Fruit fly (Drosophila melanogaster): ENCODE results near the gene Hmx.

The Hmx gene

DNA sequence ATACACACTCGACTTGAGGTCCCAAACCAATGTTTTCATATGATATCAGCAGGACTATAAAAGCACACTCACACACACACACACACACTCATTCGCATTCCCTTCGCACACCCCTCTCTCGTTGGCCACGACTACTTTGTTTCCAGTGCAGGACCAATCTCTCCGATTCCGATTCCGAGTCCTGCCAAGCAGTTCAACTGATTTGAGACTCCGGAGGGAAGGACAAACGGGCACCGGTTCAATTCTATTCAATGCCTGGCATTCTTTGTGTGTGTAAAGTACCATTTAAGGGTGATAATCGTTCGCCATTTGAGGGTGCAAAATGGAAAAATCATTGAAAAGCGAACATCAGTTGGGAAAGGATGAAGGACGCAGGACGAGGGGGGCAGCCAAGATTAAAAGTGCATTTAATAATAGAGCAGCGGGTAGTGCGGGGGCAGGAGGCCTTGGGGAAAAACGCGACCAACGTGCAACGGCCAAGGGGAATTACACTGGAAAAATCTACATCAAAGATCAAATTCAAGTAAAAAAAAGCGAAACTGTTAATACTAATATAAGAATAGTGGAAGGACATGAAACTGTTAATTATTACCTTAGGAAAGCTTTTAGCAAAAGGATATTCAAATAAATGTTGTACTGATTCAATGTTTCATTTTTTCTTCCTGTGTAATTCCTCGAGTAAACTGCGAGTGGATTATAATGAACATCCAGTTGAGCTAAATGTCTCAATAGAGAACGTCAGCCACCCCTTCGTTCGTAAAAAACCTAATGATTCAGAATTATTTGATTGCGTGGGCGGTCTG, 25.1 kb downstream of the Hmx start (continued):
- TF ChIP-seq org-1 (GFP tag; optimal IDR thresholded peaks at IDR 0.05) (no peak), ab (GFP tag; optimal IDR thresholded peaks at IDR 0.05) (no peak), dm (GFP tag; optimal IDR thresholded peaks at IDR 0.05) (no peak), CG18476 (GFP tag; optimal IDR thresholded peaks at IDR 0.05) (peak; percentile 11), CG32772 (GFP tag; IDR thresholded peaks at IDR 0.05) (peak; percentile 47), Hr78 (GFP tag; optimal IDR thresholded peaks at IDR 0.05) (no peak), Bteb2 (GFP tag; optimal IDR thresholded peaks at IDR 0.05) (no peak), HLH4C (GFP tag; IDR thresholded peaks at IDR 0.05; ENCODE audit: partially characterized antibody) (no peak), wek (GFP tag; optimal IDR thresholded peaks at IDR 0.05) (no peak), pho (GFP tag; optimal IDR thresholded peaks at IDR 0.05) (no peak), trh (GFP tag; optimal IDR thresholded peaks at IDR 0.05) (no peak), Gsc (GFP tag; IDR thresholded peaks at IDR 0.05) (no peak; the same call in 1 of the 2 replicates), Hmx (GFP tag; optimal IDR thresholded peaks at IDR 0.05) (no peak), pb (GFP tag; optimal IDR thresholded peaks at IDR 0.05) (no peak), CG11398 (GFP tag; optimal IDR thresholded peaks at IDR 0.05) (no peak), CG13424 (tag; optimal IDR thresholded peaks at IDR 0.05) (peak; percentile 64), so (GFP tag; IDR thresholded peaks at IDR 0.05) (no peak), Max (GFP tag; optimal IDR thresholded peaks at IDR 0.05) (no peak), Dip3 (GFP tag; optimal IDR thresholded peaks at IDR 0.05) (no peak), Oli (tag; optimal IDR thresholded peaks at IDR 0.05) (peak; percentile 58), Lpt (GFP tag; optimal IDR thresholded peaks at IDR 0.05) (no peak), tx (GFP tag; optimal IDR thresholded peaks at IDR 0.05) (no peak), luna (GFP tag; optimal IDR thresholded peaks at IDR 0.05) (no peak), TFAM (GFP tag; optimal IDR thresholded peaks at IDR 0.05) (no peak), zf30C (GFP tag; optimal IDR thresholded peaks at IDR 0.05) (peak; percentile 53), CG10565 (GFP tag; optimal IDR thresholded peaks at IDR 0.05) (no peak), CG1792 (GFP tag; optimal IDR thresholded peaks at IDR 0.05) (no peak), kni (GFP tag; optimal IDR thresholded peaks at IDR 0.05) (no peak), peb (GFP tag; IDR thresholded peaks at IDR 0.05) (no peak), tap (tag; optimal IDR thresholded peaks at IDR 0.05) (peak; percentile 37), sens (GFP tag) (peak; percentile 93), Drgx (GFP tag; IDR thresholded peaks at IDR 0.05) (no peak), btn (GFP tag; optimal IDR thresholded peaks at IDR 0.05) (no peak), bbx (GFP tag; IDR thresholded peaks at IDR 0.05; ENCODE audit: partially characterized antibody) (no peak), zen (tag; optimal IDR thresholded peaks at IDR 0.05) (peak; percentile 67), Deaf1 (tag; optimal IDR thresholded peaks at IDR 0.05) (no peak), CG6854 (GFP tag; optimal IDR thresholded peaks at IDR 0.05) (no peak), CG14965 (GFP tag; optimal IDR thresholded peaks at IDR 0.05; ENCODE audit: borderline replicate concordance) (no peak), Oaz (GFP tag; IDR thresholded peaks at IDR 0.05) (no peak), Pdp1 (GFP tag; optimal IDR thresholded peaks at IDR 0.05) (no peak), tll (GFP tag; optimal IDR thresholded peaks at IDR 0.05) (no peak), Six4 (GFP tag; optimal IDR thresholded peaks at IDR 0.05) (peak; percentile 24), vnd (GFP tag; IDR thresholded peaks at IDR 0.05; ENCODE audit: partially characterized antibody) (no peak), salm (tag; optimal IDR thresholded peaks at IDR 0.05) (peak; percentile 10), gce (GFP tag; IDR thresholded peaks at IDR 0.05) (no peak), CG17912 (GFP tag; optimal IDR thresholded peaks at IDR 0.05) (no peak), CG14860 (GFP tag; IDR thresholded peaks at IDR 0.05; ENCODE audit: partially characterized antibody) (no peak), eyg (GFP tag; optimal IDR thresholded peaks at IDR 0.05) (no peak), CG16779 (GFP tag; IDR thresholded peaks at IDR 0.05) (no peak), CG3163 (GFP tag; optimal IDR thresholded peaks at IDR 0.05) (no peak)
